Fruit fly (Drosophila melanogaster) ovary, adult (tissue): ENCODE data around the gene Ubr1.

Experiments
- CG17801 ChIP-seq: fragments of 200-800 bp; optimal IDR thresholded peaks from 2 replicates; lab custom pipeline; 2019; ENCODE audit warnings: missing biosample characterization, mild to moderate bottlenecking, missing genetic modification characterization, moderate library complexity; ENCODE audit not compliant: partially characterized antibody

The Ubr1 gene

DNA sequence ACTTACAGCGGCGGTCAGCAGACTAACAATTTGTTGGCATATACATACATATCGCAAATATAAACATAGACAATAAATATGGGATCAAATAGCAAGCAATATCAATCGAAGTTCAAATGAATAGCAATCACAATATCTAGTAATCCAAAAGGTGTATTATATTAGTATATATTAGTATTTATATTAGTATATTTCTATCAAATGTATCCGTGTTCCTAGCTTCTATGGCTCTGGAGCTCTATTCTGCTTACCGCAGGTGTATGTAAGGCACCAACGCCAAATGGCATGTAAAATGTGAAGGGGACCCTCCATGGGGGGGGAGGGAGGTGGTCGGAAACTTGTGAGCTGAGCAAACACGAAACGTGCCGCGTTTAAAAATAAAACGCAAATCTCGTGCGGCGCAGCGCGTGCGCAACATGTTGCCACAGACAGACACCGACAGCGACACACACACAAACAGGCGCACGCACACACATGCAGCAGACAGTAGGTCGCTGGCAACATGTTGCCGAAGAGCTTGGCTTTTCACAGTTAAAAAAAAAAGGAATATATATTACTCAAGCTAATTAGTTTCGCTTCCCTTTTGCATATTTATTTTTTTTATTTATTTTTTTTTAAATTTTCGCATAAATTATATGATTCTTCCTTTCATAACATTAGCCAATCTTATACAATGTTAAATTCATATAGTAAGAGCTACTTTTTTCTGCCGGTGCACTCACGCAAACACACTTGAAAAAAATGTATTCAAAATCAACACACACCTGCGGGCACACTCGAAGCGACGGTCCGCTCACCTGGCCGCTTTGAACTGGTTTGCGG is 37.8 kb downstream of the Ubr1 start:
- no peak for TF ChIP-seq CG17801

DNA sequence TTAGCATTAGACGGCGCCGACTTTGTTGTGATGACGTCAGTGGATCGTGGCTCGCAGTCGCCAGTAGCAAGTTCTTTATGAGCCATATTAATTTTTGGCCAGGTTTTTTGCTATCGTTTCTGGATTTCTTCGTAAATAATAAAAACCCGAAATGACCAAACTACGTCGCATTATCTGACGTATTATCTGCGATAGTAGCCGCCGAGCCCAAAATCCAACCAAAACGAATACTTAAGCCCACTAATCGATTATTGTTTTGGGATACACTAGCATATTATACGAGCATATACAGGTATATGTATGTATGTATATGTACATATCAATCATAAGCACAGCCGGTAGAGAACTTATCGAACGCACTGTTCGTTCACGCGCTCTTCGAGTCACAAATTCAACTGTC is 41.8 kb downstream of the Ubr1 start:
- no peak for TF ChIP-seq CG17801

DNA sequence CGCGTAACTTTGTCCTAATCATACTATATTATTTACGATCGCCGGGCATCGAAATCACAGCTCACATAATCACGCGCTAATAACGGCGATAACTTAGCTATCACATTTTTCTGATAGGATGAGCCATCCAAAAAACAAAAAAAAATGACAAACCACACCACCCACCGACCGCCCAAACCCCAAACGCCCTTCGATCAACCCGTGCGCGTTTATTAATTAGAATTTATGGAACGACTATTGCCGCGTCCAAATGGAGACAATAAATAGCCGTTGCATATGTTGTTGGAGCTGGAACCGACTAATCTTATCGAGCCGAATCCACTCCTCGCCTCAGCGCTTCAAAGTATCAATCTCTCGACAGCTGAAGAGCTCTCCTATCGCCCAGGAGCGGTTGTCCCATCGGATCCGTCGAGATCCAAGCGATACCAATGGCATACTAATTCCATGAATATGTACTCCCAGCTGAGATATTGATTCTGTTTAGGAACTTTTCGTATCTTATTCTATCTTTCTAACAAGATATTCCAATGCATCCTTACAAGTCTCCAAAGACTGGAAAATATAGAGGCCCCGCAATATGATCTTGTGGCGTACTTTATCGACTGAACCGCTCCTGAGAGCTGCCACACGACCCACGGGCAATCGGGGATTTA is 44.3 kb downstream of the Ubr1 start:
- no peak for TF ChIP-seq CG17801

DNA sequence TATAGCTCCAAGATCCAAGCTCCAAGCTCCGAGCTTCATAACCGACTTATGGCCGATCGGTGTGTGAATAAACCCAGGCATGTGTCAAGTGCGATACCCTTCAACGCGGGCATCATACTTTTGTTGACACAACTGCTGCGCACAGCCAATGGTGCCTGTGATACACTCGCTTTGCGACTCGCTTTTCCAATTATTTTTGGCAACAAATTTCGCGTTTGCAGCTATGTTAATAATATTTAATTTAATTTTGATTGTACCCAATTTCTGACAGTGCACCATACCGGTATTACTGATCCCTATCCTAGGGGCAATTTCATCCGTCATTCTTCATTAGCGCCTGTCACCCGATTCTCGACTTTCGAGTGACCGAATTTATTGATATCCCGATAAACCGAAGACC is 45.0 kb downstream of the Ubr1 start:
- no peak for TF ChIP-seq CG17801

DNA sequence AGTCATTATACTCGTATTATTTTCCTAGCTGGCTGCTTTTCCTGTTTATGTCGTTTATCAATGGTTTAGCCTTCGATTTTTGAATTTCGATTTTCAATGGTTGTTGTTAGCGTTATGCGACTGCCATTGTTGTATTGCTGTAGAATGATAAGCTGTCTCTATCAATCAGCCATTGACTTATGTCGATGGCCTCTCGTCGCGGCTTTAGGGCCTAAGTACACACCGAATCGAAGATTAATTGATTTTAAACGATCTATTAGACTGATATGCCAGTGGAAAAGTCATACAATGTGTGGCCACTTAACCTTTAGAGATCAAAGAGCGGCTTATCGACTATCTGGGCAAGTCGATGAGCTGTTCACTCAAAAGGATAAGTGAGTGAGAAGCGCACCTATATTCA is 45.9 kb downstream of the Ubr1 start:
- TF ChIP-seq CG17801 = no peak

DNA sequence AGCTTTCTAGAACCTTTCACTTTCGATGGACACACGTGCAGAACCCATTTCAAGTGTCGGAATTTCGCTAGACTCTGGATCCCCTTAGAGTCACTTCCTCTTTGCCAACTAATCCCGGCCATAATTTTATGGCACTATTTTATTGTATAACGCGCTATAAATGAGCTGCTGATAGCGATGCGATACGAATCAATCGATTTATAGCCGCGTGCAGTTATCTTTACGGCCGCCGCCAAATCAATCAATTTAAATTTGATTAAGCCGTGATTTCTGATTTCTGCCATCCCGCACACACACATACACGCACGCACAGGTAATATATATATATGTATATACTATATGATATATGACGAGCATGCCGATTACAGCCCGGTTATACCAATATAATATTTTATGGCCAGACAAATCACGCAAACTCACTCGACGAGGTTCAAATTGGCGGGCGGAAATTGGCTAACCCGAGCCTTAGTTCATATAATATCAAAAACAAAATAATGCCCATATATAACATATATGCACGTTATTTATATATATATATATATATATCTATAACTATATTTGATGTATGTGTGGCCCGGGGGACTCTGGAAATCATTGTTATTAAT is 47.7 kb downstream of the Ubr1 start:
- no peak for TF ChIP-seq CG17801

DNA sequence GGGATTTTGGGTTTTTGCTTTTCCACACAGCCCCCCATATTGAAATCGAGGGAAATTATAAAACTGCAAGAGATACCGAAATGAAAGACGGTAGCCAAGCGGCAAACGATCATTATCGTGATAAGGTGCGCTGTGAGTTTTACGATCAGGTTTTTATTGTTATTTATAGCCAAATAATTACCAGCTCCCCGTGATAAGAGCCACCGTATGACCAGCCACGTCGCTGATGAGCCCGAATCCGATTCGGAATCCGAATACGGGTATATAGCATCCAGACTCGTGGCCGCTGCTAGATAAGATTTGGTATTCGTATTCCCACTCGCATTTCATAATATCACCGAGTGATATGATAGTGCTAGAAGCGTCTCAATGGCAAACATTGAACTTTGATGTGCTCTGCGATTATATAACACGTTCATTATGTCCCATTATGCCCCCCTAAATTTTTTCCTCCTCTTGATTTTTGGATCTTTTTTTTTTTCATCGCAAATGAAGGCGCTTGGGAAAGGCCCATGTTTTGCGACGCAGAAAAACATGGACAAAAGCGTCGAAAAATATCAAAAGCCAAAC is 49.6 kb downstream of the Ubr1 start:
- no peak for TF ChIP-seq CG17801

DNA sequence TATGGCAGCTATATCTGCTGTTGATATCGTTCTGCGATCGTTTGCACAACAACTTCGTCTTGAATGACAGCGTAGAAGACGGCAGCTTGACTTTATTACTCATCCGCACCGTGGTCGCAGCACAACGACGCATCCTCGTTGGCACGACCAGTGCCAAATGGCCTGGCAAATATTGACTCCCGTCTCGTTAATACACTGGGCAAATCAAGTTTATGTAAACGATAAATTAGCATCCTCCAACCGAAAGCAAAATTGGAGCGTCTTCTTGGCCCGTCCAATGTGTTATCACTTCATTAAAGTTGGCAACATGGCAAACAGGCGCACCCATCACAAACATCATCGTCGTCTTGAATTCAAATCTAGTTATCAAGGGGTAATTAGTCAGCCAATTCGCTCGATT is 51.0 kb downstream of the Ubr1 start:
- TF ChIP-seq CG17801 = no peak

DNA sequence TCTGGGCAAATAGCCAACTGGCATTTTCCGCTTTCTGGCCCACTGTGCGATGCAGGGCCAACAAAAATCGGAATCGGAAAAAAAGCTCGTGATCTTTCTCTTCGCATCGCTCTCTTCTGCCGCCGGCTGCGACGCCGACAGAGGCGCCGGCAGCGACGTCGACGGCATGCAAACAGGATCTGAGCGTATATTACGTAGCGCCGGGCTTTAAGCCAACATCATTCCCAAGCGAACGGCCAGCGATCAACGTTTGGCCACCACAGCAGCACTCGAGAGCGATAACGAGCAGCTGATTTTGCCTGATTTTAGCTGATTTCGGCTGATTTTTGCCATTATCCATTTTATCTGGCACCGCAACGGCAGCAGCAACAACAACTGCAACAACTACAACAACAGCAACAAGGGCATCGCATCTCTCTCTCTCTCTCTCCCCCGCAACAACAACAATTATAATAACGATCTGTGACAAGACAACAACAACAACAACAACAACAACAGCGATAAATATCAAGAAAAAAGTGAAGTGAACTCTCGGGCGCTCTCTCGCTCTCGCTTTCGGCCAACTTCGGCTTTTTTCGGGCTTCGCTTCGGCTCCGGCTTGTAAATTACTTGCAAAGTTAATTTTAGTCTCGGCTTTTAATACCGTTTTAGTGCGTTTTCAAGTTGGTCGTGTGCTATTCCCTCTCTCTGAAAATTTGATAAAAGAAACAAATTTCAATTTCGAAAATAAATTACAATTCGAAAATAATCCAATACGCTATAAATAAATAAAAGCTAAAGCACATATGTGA is 55.3 kb downstream of the Ubr1 start, which contains the start of gene CG4928:
CG4928 (plus strand) TSS at position 216 of the 791 bp plus-strand sequence.
- no peak for TF ChIP-seq CG17801

DNA sequence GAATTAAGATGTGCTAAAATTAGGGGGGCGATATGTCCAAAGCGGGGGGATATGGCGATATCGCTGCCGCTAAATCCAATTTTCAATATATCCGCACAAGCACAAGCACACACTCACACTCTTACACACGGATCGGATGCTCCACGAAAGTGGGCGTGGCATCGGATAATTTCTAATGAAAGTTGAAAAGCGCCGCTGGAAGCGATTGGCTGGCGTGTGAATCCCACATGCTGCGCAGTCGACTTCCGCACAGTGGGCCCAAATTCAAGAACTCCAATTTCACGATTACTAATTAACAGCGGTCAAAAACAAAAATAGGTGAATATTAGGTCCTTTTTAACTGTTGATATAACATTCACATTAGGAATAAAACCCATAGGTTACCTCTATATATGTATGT is 56.5 kb downstream of the Ubr1 start:
- TF ChIP-seq CG17801 = no peak

DNA sequence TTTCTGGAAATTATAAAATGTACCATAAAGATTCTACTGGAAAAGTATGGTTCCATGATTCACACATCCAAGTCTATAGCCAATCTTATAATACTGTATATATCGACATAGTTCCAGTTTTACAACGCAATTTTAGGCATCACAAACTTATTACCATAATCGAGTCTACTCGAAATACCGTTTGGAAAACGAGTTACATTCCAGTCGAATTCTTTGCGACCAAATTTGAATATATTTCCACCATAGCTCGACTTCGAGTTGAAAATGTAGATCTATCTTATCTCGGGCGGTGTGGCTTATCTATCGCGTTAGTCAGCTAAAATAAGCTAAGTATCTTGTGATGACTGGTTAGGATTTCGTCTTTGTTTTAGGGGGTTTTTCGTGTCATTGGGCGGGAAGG is 58.6 kb downstream of the Ubr1 start:
- TF ChIP-seq CG17801 = no peak

DNA sequence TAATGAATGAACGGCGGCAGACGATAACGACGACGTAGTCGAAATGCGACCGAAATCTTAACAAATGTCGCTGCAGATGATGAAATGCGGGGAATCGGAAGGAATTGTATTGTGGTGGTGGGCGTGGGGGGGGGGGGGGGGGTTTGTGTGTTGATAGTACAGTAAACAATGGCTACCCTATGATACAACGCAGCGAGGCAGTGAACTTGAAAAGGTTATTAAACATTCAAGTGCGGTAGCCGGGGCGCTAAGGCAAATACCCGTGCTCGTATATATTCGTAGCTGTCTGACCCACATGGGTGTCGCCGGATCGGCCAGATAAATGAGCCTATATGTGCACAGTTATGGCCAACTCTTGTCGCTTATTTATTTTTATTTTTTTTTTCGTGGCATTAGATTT is 59.2 kb downstream of the Ubr1 start:
- no peak for TF ChIP-seq CG17801

DNA sequence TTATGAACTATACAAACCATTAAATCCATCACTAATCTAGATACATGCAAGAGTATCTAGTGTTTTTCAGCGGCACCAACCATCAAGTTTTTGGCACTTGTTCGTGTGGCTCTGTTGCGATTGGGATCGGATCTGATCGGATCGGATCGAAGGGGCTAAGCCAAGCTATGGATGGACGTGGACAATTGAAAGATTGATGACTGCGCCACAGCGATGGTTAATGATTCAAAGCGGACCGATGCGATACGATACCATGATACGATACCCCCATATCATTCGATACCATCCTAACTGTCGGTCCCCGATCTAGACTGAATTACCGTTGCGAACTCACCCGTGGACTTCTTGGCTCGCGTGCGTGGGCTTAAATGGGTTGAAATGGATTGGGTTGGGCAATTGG is 60.8 kb downstream of the Ubr1 start:
- no peak for TF ChIP-seq CG17801

DNA sequence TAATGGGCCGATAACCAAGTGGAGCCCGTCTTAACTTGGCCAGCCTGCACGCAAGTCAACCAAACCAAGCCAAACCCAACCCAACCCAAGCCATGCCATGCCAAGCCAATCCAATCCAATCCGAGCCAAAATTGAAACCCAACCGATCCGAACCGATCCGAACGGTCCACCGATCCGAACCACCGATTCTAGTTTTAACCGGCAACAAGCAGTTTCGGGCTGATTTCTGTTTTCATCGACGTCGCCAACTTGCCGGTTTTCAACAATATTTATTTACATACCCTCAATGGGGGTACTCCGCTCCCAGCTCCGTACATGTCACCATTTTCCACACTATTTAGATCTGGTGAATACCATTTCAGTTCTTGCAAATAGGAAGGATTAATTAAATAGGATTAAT is 61.5 kb downstream of the Ubr1 start:
- TF ChIP-seq CG17801 = no peak
